Worm (Caenorhabditis elegans) whole organism, L3 larva: Measurements from ENCODE around the gene nekl-3.

Experiments
- ama-1 ChIP-seq: fragments of 150-350 bp; optimal IDR thresholded peaks from 2 replicates; lab custom pipeline; 2018
- ceh-28 ChIP-seq: fragments of 150-350 bp; optimal IDR thresholded peaks from 2 replicates; lab custom pipeline; 2014; ENCODE audit warnings: missing biosample characterization, missing genetic modification reagents, missing genetic modification characterization
- ceh-9 ChIP-seq: sonication (generic microtip); optimal IDR thresholded peaks from 2 replicates; lab custom pipeline; 2018; ENCODE audit warnings: missing biosample characterization, missing genetic modification characterization
- egl-27 ChIP-seq: sonication (generic microtip); optimal IDR thresholded peaks from 4 replicates; lab custom pipeline; 2017; ENCODE audit warnings: missing biosample characterization, missing genetic modification reagents, missing genetic modification characterization
- eor-1 ChIP-seq, 2 experiments: fragments of 150-350 bp; optimal IDR thresholded peaks; 2 replicates each; lab custom pipeline; 2014 to 2018; ENCODE audit warnings: missing biosample characterization in 2 of 2, missing genetic modification characterization in 2 of 2
- fkh-10 ChIP-seq: sonication (generic microtip); optimal IDR thresholded peaks from 2 replicates; lab custom pipeline; 2017; ENCODE audit warnings: missing biosample characterization, missing genetic modification reagents, missing genetic modification characterization
- mdl-1 ChIP-seq: fragments of 150-350 bp; optimal IDR thresholded peaks from 2 replicates; lab custom pipeline; 2014; ENCODE audit warnings: missing biosample characterization, missing genetic modification characterization
- nhr-11 ChIP-seq: fragments of 150-350 bp; optimal IDR thresholded peaks from 2 replicates; lab custom pipeline; 2014; ENCODE audit warnings: missing biosample characterization, missing genetic modification characterization
- nhr-25 ChIP-seq: sonication (generic microtip); optimal IDR thresholded peaks from 2 replicates; lab custom pipeline; 2017; ENCODE audit warnings: missing biosample characterization, missing genetic modification characterization
- nhr-28 ChIP-seq: fragments of 150-350 bp; optimal IDR thresholded peaks from 2 replicates; lab custom pipeline; 2014; ENCODE audit warnings: missing biosample characterization, missing genetic modification characterization
- skn-1 ChIP-seq: fragments of 150-350 bp; optimal IDR thresholded peaks from 2 replicates; lab custom pipeline; 2014; ENCODE audit warnings: missing biosample characterization, missing genetic modification characterization
- unc-39 ChIP-seq: sonication (generic microtip); optimal IDR thresholded peaks from 4 replicates; lab custom pipeline; 2017; ENCODE audit warnings: missing biosample characterization, missing genetic modification characterization
- zag-1 ChIP-seq: fragments of 150-350 bp; optimal IDR thresholded peaks from 2 replicates; lab custom pipeline; 2014; ENCODE audit warnings: missing biosample characterization, missing genetic modification characterization
- ztf-11 ChIP-seq: fragments of 150-350 bp; optimal IDR thresholded peaks from 2 replicates; lab custom pipeline; 2014; ENCODE audit warnings: missing biosample characterization, missing genetic modification characterization

DNA sequence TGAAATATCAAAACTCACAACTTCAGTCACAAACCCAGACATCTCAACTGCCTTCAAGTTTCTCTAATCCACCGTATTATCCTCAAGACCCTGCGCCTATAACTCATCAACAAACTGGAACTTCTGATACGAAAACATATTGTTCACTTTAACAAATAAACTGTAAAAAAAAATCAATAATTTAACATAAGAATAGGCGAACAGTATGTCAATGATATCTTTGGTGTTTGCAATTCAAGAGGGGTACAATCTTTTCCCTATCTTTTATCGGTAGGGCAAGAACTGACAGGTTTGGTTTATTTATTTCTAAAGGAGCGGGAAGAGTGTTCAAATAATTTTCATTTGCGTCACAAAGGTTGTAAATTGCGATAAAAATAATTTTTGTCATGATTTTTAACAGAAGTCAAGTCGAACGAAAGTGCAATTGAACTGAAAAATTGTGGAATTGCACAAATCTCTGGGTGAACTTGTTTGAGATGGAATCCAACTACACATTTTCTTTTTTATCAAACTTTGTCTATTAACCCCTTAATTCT, 28.3 kb downstream of the nekl-3 start:
- TF ChIP-seq nhr-28 (tag; lab: Kevin White, UChicago) (peak; percentile 96), skn-1 (tag; lab: Kevin White, UChicago) (peak; percentile 99), ztf-11 (tag; lab: Kevin White, UChicago) (peak; percentile 53), eor-1 (tag; optimal IDR thresholded peaks at IDR 0.05; lab: Kevin White, UChicago) (peak in 1 of 2 experiments; percentile 80), nhr-11 (tag; lab: Kevin White, UChicago) (peak; percentile 98), mdl-1 (tag; lab: Kevin White, UChicago) (peak; percentile 86), egl-27 (peak; percentile 87), nhr-25 (tag; lab: Kevin White, UChicago) (peak; percentile 87), ceh-9 (tag; lab: Kevin White, UChicago) (no peak), zag-1 (tag; lab: Kevin White, UChicago) (peak; percentile 88), ceh-28 (tag; lab: Kevin White, UChicago) (peak; percentile 100), fkh-10 (GFP tag; lab: Kevin White, UChicago) (peak; percentile 99), ama-1 (lab: Kevin White, UChicago) (no peak), unc-39 (tag; lab: Kevin White, UChicago) (no peak)
